Worm (Caenorhabditis elegans): Measurements from ENCODE around the gene srj-32.
"Not testable (repeated sequence)": the region's sequence is repeated elsewhere in the genome, so short reads cannot be mapped to it uniquely, and the experiment has no call there.

The srj-32 gene

DNA sequence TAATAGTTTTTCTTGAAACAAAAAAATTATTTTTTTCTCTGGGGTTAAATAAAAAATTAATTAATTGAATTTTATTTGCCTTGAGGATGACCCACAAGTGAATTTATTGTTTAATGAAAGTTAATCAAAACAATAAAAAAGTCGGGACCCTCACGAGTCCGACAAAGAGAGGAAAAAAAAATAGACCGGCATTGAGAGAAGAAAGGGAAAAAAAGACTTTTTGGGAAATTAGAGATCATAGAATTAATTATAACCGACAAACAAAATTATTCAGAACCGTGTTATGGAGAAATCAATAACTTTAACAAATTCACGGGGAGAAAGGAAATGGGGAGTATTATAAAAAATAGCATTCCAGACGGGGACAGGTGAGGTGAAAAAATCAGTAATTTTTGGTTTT is 40.1 kb upstream of the srj-32 start, which contains the start of gene F10G2.7:
Gene F10G2.7, minus strand, starts transcription at position 101 of the 400 bp plus-strand sequence.
- not testable (repeated sequence) for TF ChIP-seq snpc-4 (GFP tag; optimal IDR thresholded peaks at IDR 0.05); snpc-4 (tag; optimal IDR thresholded peaks at IDR 0.05); mcd-1 (GFP tag; IDR thresholded peaks at IDR 0.05); madf-6 (GFP tag; IDR thresholded peaks at IDR 0.05)

DNA sequence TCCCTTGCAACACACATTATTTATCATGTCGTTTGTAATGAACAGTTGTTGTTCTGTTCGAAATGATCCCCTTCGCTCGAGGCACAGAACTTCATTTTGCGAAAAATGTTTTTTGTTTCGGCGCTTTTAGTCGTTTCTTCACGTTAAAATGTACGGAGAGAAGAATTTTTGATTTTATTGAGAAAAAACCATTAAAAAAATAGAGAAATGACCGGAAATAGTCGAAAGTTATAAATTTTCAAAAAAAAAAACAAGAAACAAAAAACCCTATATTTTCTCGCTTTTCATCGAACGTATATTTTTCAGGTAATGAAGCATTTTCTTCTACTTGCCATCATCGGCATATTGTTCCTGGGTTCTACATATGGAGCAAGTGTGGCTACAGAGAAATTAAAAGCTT is 35.1 kb upstream of the srj-32 start, which contains the start of gene F10G2.1:
Gene F10G2.1, plus strand, starts transcription at position 301 of the 400 bp plus-strand sequence.
- TF ChIP-seq lag-1 (GFP tag; IDR thresholded peaks at IDR 0.05) (no peak), mes-4 (tag; optimal IDR thresholded peaks at IDR 0.05) (no peak), F55B11.4 (tag; optimal IDR thresholded peaks at IDR 0.05; ENCODE audit: borderline replicate concordance, insufficient read depth) (no peak), F57C9.4 (tag; optimal IDR thresholded peaks at IDR 0.05) (no peak)

DNA sequence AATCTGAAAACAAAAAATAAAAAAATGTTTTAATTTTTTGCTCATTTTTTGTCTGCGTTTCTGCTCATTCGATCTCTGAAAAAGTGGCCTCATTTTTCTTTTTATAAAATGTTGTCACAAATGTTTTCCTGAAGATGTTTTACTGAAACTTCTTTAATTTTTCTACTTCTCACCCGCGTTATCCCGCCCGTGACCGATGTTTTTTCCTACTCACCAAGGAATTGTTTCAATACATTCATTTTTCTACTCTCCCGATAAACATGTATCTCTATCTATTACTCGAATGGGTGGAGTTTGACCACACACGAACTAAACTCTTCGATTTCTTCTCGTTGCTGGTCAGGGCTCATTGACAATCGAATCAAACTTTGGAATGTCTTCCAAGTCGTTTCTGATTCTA is 33.7 kb upstream of the srj-32 start, which contains the start of gene F10G2.2:
Gene F10G2.2, plus strand, starts transcription at position 301 of the 400 bp plus-strand sequence.
- no peak for TF ChIP-seq F57C9.4 (tag; optimal IDR thresholded peaks at IDR 0.05)
- TF ChIP-seq F49E8.2 (tag; optimal IDR thresholded peaks at IDR 0.05; ENCODE audit: insufficient read depth), result no peak
- no peak for TF ChIP-seq ztf-6 (GFP tag; IDR thresholded peaks at IDR 0.05)
- TF ChIP-seq hmg-1.2 (GFP tag; IDR thresholded peaks at IDR 0.05), result no peak
- no peak for TF ChIP-seq madf-8 (GFP tag; conservative IDR thresholded peaks at IDR 0.05)

DNA sequence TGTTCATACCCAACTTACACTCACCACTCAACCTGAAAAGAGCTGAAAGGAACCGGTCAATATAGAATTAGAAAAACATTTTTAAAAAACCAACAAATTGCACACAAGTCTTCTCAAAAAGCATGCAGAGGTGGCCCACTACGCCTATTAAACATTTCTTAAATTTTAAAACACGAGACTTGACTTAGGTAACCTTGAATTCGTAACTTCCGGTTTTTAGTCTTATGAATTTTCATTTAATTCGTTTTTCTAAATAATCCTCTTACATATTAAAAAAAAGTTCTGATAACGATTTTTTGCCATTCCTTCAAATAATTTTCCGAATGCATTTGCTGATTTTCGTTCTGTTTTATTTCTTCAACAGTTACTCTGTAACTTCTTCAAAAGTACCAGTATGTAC is 30.9 kb upstream of the srj-32 start, which contains the start of gene clec-7:
Gene clec-7, plus strand, starts transcription at position 301 of the 400 bp plus-strand sequence.
- no peak for TF ChIP-seq ceh-40 (GFP tag; IDR thresholded peaks at IDR 0.05)
- no peak for TF ChIP-seq K11D2.4 (GFP tag; IDR thresholded peaks at IDR 0.05)
- TF ChIP-seq ceh-100 (GFP tag; IDR thresholded peaks at IDR 0.05), result no peak
- TF ChIP-seq mel-28 (tag; optimal IDR thresholded peaks at IDR 0.05; ENCODE audit: borderline replicate concordance), result no peak
- TF ChIP-seq F57C9.4 (tag; optimal IDR thresholded peaks at IDR 0.05), result no peak
- no peak for TF ChIP-seq B0261.1 (tag; optimal IDR thresholded peaks at IDR 0.05)
- no peak for TF ChIP-seq B0336.3 (GFP tag; IDR thresholded peaks at IDR 0.05)
- TF ChIP-seq Y53G8AR.9 (GFP tag; conservative IDR thresholded peaks at IDR 0.05), result no peak
- TF ChIP-seq aptf-3 (GFP tag; IDR thresholded peaks at IDR 0.05), result no peak
- TF ChIP-seq ekl-4 (GFP tag; IDR thresholded peaks at IDR 0.05), result no peak
- no peak for TF ChIP-seq lin-26 (GFP tag; IDR thresholded peaks at IDR 0.05)

DNA sequence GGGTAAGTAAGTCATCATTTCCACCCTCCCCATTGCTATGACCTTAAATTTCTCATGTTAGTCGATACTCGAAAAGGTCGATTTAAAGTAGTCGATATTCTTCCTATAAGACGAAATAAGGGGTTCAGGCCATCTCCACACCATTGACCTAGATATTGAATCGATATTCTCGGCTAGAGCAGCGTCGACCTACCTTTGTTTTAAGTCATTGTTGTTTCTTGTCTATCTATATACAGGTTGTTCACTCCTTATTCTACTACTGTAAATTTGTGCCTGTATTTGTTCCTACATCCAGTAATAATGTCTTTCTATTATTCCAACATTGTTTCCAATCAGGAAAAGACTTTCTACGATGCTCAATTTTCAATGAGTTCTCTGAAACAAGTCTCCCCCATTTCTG is 29.8 kb upstream of the srj-32 start, which contains the start of gene F10G2.4:
Gene F10G2.4, plus strand, starts transcription at position 301 of the 400 bp plus-strand sequence.
- TF ChIP-seq hlh-26 (GFP tag; conservative IDR thresholded peaks at IDR 0.05), result no peak
- no peak for TF ChIP-seq dpl-1 (GFP tag; optimal IDR thresholded peaks at IDR 0.05)
- TF ChIP-seq Y67H2A.10 (GFP tag; conservative IDR thresholded peaks at IDR 0.05), result no peak
- TF ChIP-seq hlh-12 (tag; optimal IDR thresholded peaks at IDR 0.05), result no peak
- TF ChIP-seq dpff-1 (tag; optimal IDR thresholded peaks at IDR 0.05), result no peak
- no peak for TF ChIP-seq ztf-18 (tag; optimal IDR thresholded peaks at IDR 0.05)
- no peak for TF ChIP-seq mes-4 (tag; optimal IDR thresholded peaks at IDR 0.05)
- no peak for TF ChIP-seq ceh-27 (GFP tag; optimal IDR thresholded peaks at IDR 0.05)
- no peak for TF ChIP-seq egl-18 (GFP tag; IDR thresholded peaks at IDR 0.05)
- TF ChIP-seq Y56A3A.18 (GFP tag; IDR thresholded peaks at IDR 0.05), result no peak
- no peak for TF ChIP-seq mcd-1 (GFP tag; IDR thresholded peaks at IDR 0.05)
- no peak for TF ChIP-seq F33H1.4 (GFP tag; IDR thresholded peaks at IDR 0.05)
- no peak for TF ChIP-seq F23B12.7 (tag; optimal IDR thresholded peaks at IDR 0.05; ENCODE audit: insufficient read depth)
- no peak for TF ChIP-seq lag-1 (GFP tag; IDR thresholded peaks at IDR 0.05)
- no peak for TF ChIP-seq T26A5.8 (tag; optimal IDR thresholded peaks at IDR 0.05)
- no peak for TF ChIP-seq nhr-27 (tag; optimal IDR thresholded peaks at IDR 0.05)
- no peak for TF ChIP-seq hrde-1 (tag; optimal IDR thresholded peaks at IDR 0.05; ENCODE audit: borderline replicate concordance)

Data from whole organism, young adult.